Worm (Caenorhabditis elegans) whole organism, late embryonic: ENCODE data around the gene xbx-5.

ENCODE experiments used
- ama-1 ChIP-seq: fragments of 150-350 bp; optimal IDR thresholded peaks from 2 replicates; lab custom pipeline; 2014
- ets-4 ChIP-seq: sonication (generic microtip); optimal IDR thresholded peaks from 2 replicates; lab custom pipeline; 2016; ENCODE audit warnings: missing genetic modification characterization, missing compliant biosample characterization
- eyg-1 ChIP-seq: sonication (generic microtip); optimal IDR thresholded peaks from 2 replicates; lab custom pipeline; 2016; ENCODE audit warnings: missing genotype, missing genetic modification characterization, missing compliant biosample characterization
- nfya-1 ChIP-seq: sonication (generic microtip); optimal IDR thresholded peaks from 2 replicates; lab custom pipeline; 2017; ENCODE audit warnings: missing genetic modification characterization, mild to moderate bottlenecking, missing compliant biosample characterization, antibody characterized with exemption, moderate library complexity
- pha-4 ChIP-seq: fragments of 150-350 bp; optimal IDR thresholded peaks from 2 replicates; lab custom pipeline; 2018; ENCODE audit warnings: missing biosample characterization, missing genetic modification reagents, missing genetic modification characterization
- tbx-2 ChIP-seq: sonication (generic microtip); optimal IDR thresholded peaks from 2 replicates; lab custom pipeline; 2016; ENCODE audit warnings: missing genetic modification characterization, missing compliant biosample characterization
- unc-55 ChIP-seq: sonication (generic microtip); optimal IDR thresholded peaks from 2 replicates; lab custom pipeline; 2017; ENCODE audit warnings: missing biosample characterization, missing genetic modification reagents, missing genetic modification characterization

ce11 chrIII:3774550-3774949 is 29.7 kb downstream of the xbx-5 start:
- no peak for TF ChIP-seq eyg-1 (tag; lab: Kevin White, UChicago)
- TF ChIP-seq unc-55 (GFP tag; lab: Kevin White, UChicago): no peak
- TF ChIP-seq ets-4: no peak
- TF ChIP-seq pha-4 (tag; lab: Kevin White, UChicago): no peak
- no peak for TF ChIP-seq nfya-1 (tag; lab: Kevin White, UChicago)
- no peak for TF ChIP-seq tbx-2 (tag; lab: Kevin White, UChicago)
- no peak for TF ChIP-seq ama-1 (lab: Kevin White, UChicago)
